Worm (Caenorhabditis elegans) whole organism, late embryonic: ENCODE results near the gene cpr-3.
"Not testable (repeated sequence)": the region's sequence is repeated elsewhere in the genome, so short reads cannot be mapped to it uniquely, and the experiment has no call there.

Experiments used
- C08G9.2 ChIP-seq: sonication (generic microtip); optimal IDR thresholded peaks from 2 replicates; lab custom pipeline; 2016; ENCODE audit warnings: mild to moderate bottlenecking, missing genetic modification characterization, moderate library complexity, missing compliant biosample characterization
- K02D7.2 ChIP-seq: sonication (generic microtip); optimal IDR thresholded peaks from 2 replicates; lab custom pipeline; 2017; ENCODE audit warnings: mild to moderate bottlenecking, missing genetic modification characterization, missing compliant biosample characterization
- ahr-1 ChIP-seq: sonication (generic microtip); optimal IDR thresholded peaks from 2 replicates; lab custom pipeline; 2016; ENCODE audit warnings: missing genetic modification characterization, missing compliant biosample characterization
- ceh-14 ChIP-seq: sonication (generic microtip); optimal IDR thresholded peaks from 2 replicates; lab custom pipeline; 2016; ENCODE audit warnings: missing genotype, missing genetic modification characterization, missing compliant biosample characterization
- ceh-18 ChIP-seq: sonication (generic microtip); optimal IDR thresholded peaks from 2 replicates; lab custom pipeline; 2016; ENCODE audit warnings: missing genetic modification characterization, missing compliant biosample characterization
- ceh-19 ChIP-seq: fragments of 200-800 bp; sonication (Bioruptor generic); optimal IDR thresholded peaks from 2 replicates; lab custom pipeline; 2018; ENCODE audit warnings: mild to moderate bottlenecking, missing genetic modification characterization, missing compliant biosample characterization
- ceh-24 ChIP-seq: sonication (generic microtip); optimal IDR thresholded peaks from 2 replicates; lab custom pipeline; 2016; ENCODE audit warnings: mild to moderate bottlenecking, missing genetic modification characterization, missing compliant biosample characterization
- ceh-30 ChIP-seq: fragments of 150-350 bp; optimal IDR thresholded peaks from 2 replicates; lab custom pipeline; 2014; ENCODE audit warnings: missing biosample characterization, missing genetic modification characterization
- ceh-31 ChIP-seq: sonication (generic microtip); optimal IDR thresholded peaks from 2 replicates; lab custom pipeline; 2016; ENCODE audit warnings: missing genetic modification characterization, missing compliant biosample characterization
- ceh-34 ChIP-seq: sonication (generic microtip); optimal IDR thresholded peaks from 2 replicates; lab custom pipeline; 2016; ENCODE audit warnings: mild to moderate bottlenecking, missing genetic modification characterization, missing compliant biosample characterization
- ceh-48 ChIP-seq: sonication (generic microtip); optimal IDR thresholded peaks from 2 replicates; lab custom pipeline; 2016; ENCODE audit warnings: missing genetic modification characterization, inconsistent platforms, missing compliant biosample characterization
- ceh-9 ChIP-seq: sonication (generic microtip); optimal IDR thresholded peaks from 2 replicates; lab custom pipeline; 2016; ENCODE audit warnings: mild to moderate bottlenecking, missing genetic modification characterization, inconsistent platforms, missing compliant biosample characterization
- che-1 ChIP-seq: sonication (generic microtip); optimal IDR thresholded peaks from 2 replicates; lab custom pipeline; 2016; ENCODE audit warnings: mild to moderate bottlenecking, missing genetic modification characterization, missing compliant biosample characterization
- dve-1 ChIP-seq: sonication (generic microtip); optimal IDR thresholded peaks from 2 replicates; lab custom pipeline; 2017; ENCODE audit warnings: antibody characterized with exemption, mild to moderate bottlenecking, missing genetic modification characterization, missing compliant biosample characterization
- elt-4 ChIP-seq: sonication (generic microtip); optimal IDR thresholded peaks from 2 replicates; lab custom pipeline; 2016; ENCODE audit warnings: missing genetic modification characterization, missing compliant biosample characterization
- ets-4 ChIP-seq: sonication (generic microtip); optimal IDR thresholded peaks from 2 replicates; lab custom pipeline; 2016; ENCODE audit warnings: missing genetic modification characterization, missing compliant biosample characterization
- fax-1 ChIP-seq: sonication (generic microtip); optimal IDR thresholded peaks from 2 replicates; lab custom pipeline; 2016; ENCODE audit warnings: missing genotype, missing genetic modification characterization, missing compliant biosample characterization
- hlh-13 ChIP-seq: fragments of 200-800 bp; sonication (Bioruptor generic); optimal IDR thresholded peaks from 2 replicates; lab custom pipeline; 2018; ENCODE audit warnings: mild to moderate bottlenecking, missing genetic modification characterization, missing compliant biosample characterization
- hlh-15 ChIP-seq: sonication (generic microtip); optimal IDR thresholded peaks from 2 replicates; lab custom pipeline; 2016; ENCODE audit warnings: missing genetic modification characterization, missing compliant biosample characterization
- hlh-6 ChIP-seq: sonication (generic microtip); optimal IDR thresholded peaks from 2 replicates; lab custom pipeline; 2016; ENCODE audit warnings: missing genotype, missing genetic modification characterization, missing compliant biosample characterization
- lim-6 ChIP-seq: sonication (generic microtip); optimal IDR thresholded peaks from 2 replicates; lab custom pipeline; 2016; ENCODE audit warnings: missing genetic modification characterization, missing compliant biosample characterization
- madf-2 ChIP-seq: sonication (generic microtip); optimal IDR thresholded peaks from 2 replicates; lab custom pipeline; 2017; ENCODE audit warnings: missing genetic modification characterization, missing compliant biosample characterization
- nfya-1 ChIP-seq: sonication (generic microtip); optimal IDR thresholded peaks from 2 replicates; lab custom pipeline; 2017; ENCODE audit warnings: missing genetic modification characterization, mild to moderate bottlenecking, missing compliant biosample characterization, antibody characterized with exemption, moderate library complexity
- nhr-11 ChIP-seq: fragments of 150-350 bp; optimal IDR thresholded peaks from 2 replicates; lab custom pipeline; 2014; ENCODE audit warnings: missing biosample characterization, missing genetic modification characterization
- npax-4 ChIP-seq: sonication (generic microtip); optimal IDR thresholded peaks from 2 replicates; lab custom pipeline; 2016; ENCODE audit warnings: missing genetic modification characterization, missing compliant biosample characterization
- pag-3 ChIP-seq: sonication (generic microtip); optimal IDR thresholded peaks from 2 replicates; lab custom pipeline; 2016; ENCODE audit warnings: missing compliant biosample characterization, missing genetic modification characterization, borderline replicate concordance
- pha-2 ChIP-seq: sonication (generic microtip); optimal IDR thresholded peaks from 2 replicates; lab custom pipeline; 2017; ENCODE audit warnings: mild to moderate bottlenecking, missing genetic modification characterization, missing compliant biosample characterization
- pha-4 ChIP-seq: fragments of 150-350 bp; optimal IDR thresholded peaks from 2 replicates; lab custom pipeline; 2018; ENCODE audit warnings: missing biosample characterization, missing genetic modification reagents, missing genetic modification characterization
- pqm-1 ChIP-seq: sonication (generic microtip); optimal IDR thresholded peaks from 2 replicates; lab custom pipeline; 2016; ENCODE audit warnings: missing genetic modification characterization, missing compliant biosample characterization
- sox-2 ChIP-seq: fragments of 200-800 bp; sonication (Bioruptor generic); IDR thresholded peaks from 2 replicates; pipeline ENCODE4 v1.3.6; 2022; ENCODE audit warnings: missing genetic modification reagents, missing genetic modification characterization, missing compliant biosample characterization
- syd-9 ChIP-seq: sonication (generic microtip); optimal IDR thresholded peaks from 2 replicates; lab custom pipeline; 2016; ENCODE audit warnings: mild to moderate bottlenecking, missing genetic modification characterization, moderate library complexity, missing compliant biosample characterization
- tbx-2 ChIP-seq: sonication (generic microtip); optimal IDR thresholded peaks from 2 replicates; lab custom pipeline; 2016; ENCODE audit warnings: missing genetic modification characterization, missing compliant biosample characterization
- tbx-7 ChIP-seq: sonication (generic microtip); optimal IDR thresholded peaks from 2 replicates; lab custom pipeline; 2016; ENCODE audit warnings: missing genotype, missing genetic modification characterization, missing compliant biosample characterization
- ttx-3 ChIP-seq: sonication (generic microtip); optimal IDR thresholded peaks from 2 replicates; lab custom pipeline; 2016; ENCODE audit warnings: missing genetic modification reagents, missing genetic modification characterization, missing compliant biosample characterization
- unc-3 ChIP-seq, 2 experiments: fragments of 200-800 bp in 1 of 2; sonication (Bioruptor generic) in 1 of 2; sonication (generic microtip) in 1 of 2; conservative IDR thresholded peaks in 1 of 2; optimal IDR thresholded peaks in 1 of 2; 2 replicates each; pipeline versions ENCODE4 v1.3.6 to Lab custom; 2016 to 2022; ENCODE audit warnings: missing compliant biosample characterization in 2 of 2, missing genetic modification characterization in 2 of 2, missing genetic modification reagents in 1 of 2
- unc-42 ChIP-seq: sonication (generic microtip); optimal IDR thresholded peaks from 2 replicates; lab custom pipeline; 2016; ENCODE audit warnings: missing genotype, missing genetic modification characterization, missing compliant biosample characterization
- unc-55 ChIP-seq: sonication (generic microtip); optimal IDR thresholded peaks from 2 replicates; lab custom pipeline; 2017; ENCODE audit warnings: missing biosample characterization, missing genetic modification reagents, missing genetic modification characterization
- zip-5 ChIP-seq: sonication (generic microtip); optimal IDR thresholded peaks from 2 replicates; lab custom pipeline; 2016; ENCODE audit warnings: missing genetic modification characterization, missing compliant biosample characterization

Gene cpr-3

ce11 chrV:15259904-15260303 is 38.6 kb downstream of the cpr-3 start, which contains the start of gene M01B2.8:
TSS of gene M01B2.8 (plus strand) at chrV:15260204.
- TF ChIP-seq hlh-13 (GFP tag; lab: Kevin White, UChicago) (no peak), unc-3 (GFP tag; conservative IDR thresholded peaks at IDR 0.05; lab: Robert Waterston, UW) (no peak), unc-3 (tag; optimal IDR thresholded peaks at IDR 0.05; lab: Kevin White, UChicago) (no peak), nfya-1 (tag; lab: Kevin White, UChicago) (no peak), pqm-1 (tag; lab: Kevin White, UChicago) (no peak), fax-1 (tag; lab: Kevin White, UChicago) (no peak), madf-2 (tag; lab: Kevin White, UChicago) (no peak), ceh-18 (tag; lab: Kevin White, UChicago) (no peak), elt-4 (tag; lab: Kevin White, UChicago) (no peak), ttx-3 (tag; lab: Kevin White, UChicago) (no peak), pha-2 (no peak), hlh-15 (tag; lab: Kevin White, UChicago) (no peak), ceh-14 (tag; lab: Kevin White, UChicago) (no peak), nhr-11 (tag; lab: Kevin White, UChicago) (no peak), pha-4 (tag; lab: Kevin White, UChicago) (no peak), ceh-19 (GFP tag; lab: Kevin White, UChicago) (no peak), unc-55 (GFP tag; lab: Kevin White, UChicago) (no peak), dve-1 (tag; lab: Kevin White, UChicago) (no peak), pag-3 (tag; lab: Kevin White, UChicago) (no peak), ceh-34 (no peak), ceh-31 (no peak)
- TF ChIP-seq, all 69 proteins: peak for 0

ce11 chrV:15259049-15259448 is 39.5 kb downstream of the cpr-3 start, which contains the start of gene srsx-37:
TSS of gene srsx-37 (minus strand) at chrV:15259149.
- TF ChIP-seq ets-4 (tag; lab: Kevin White, UChicago) (no peak), ahr-1 (tag; lab: Kevin White, UChicago) (no peak), syd-9 (tag; lab: Kevin White, UChicago) (no peak), unc-42 (tag; lab: Kevin White, UChicago) (no peak), tbx-2 (no peak), hlh-15 (tag; lab: Kevin White, UChicago) (no peak), sox-2 (GFP tag; lab: Robert Waterston, UW) (no peak), npax-4 (tag; lab: Kevin White, UChicago) (no peak), hlh-6 (tag; lab: Kevin White, UChicago) (no peak), C08G9.2 (no peak), che-1 (tag; lab: Kevin White, UChicago) (no peak), tbx-7 (tag; lab: Kevin White, UChicago) (no peak), ceh-48 (tag; lab: Kevin White, UChicago) (no peak), lim-6 (no peak), K02D7.2 (tag; lab: Kevin White, UChicago) (no peak), zip-5 (tag; lab: Kevin White, UChicago) (no peak), ceh-9 (tag; lab: Kevin White, UChicago) (no peak), ceh-24 (tag; lab: Kevin White, UChicago) (no peak)
- TF ChIP-seq, all 69 proteins: peak for 0

ce11 chrV:15256669-15257068 is 41.8 kb downstream of the cpr-3 start, which contains the start of gene srsx-39:
TSS of gene srsx-39 (minus strand) at chrV:15256769.
- not testable (repeated sequence) for TF ChIP-seq ceh-19 (GFP tag; lab: Kevin White, UChicago); ceh-30 (tag; lab: Kevin White, UChicago); hlh-6 (tag; lab: Kevin White, UChicago)
